Fruit fly (Drosophila melanogaster) whole organism, embryonic: ENCODE measurements around the gene CG31262.

Experiments
- Abd-B ChIP-seq: fragments of 200-800 bp; sonication (Bioruptor generic); optimal IDR thresholded peaks from 2 replicates; lab custom pipeline; 2018; ENCODE audit warnings: missing biosample characterization, mild to moderate bottlenecking, missing genetic modification characterization, moderate library complexity
- Adf1 ChIP-seq: fragments of 200-800 bp; sonication (Bioruptor generic); IDR thresholded peaks from 2 replicates; pipeline ENCODE4 v1.3.6; 2022; ENCODE audit warnings: missing biosample characterization, missing genetic modification characterization
- Asciz ChIP-seq: fragments of 200-800 bp; sonication (Bioruptor generic); optimal IDR thresholded peaks from 2 replicates; lab custom pipeline; 2017; ENCODE audit warnings: missing biosample characterization, mild to moderate bottlenecking, missing genetic modification characterization, missing genetic modification reagents
- CG11696 ChIP-seq: fragments of 200-800 bp; sonication (Bioruptor generic); IDR thresholded peaks from 2 replicates; pipeline ENCODE4 v1.3.6; 2022; ENCODE audit warnings: missing biosample characterization, missing genetic modification characterization
- CG12299 ChIP-seq: fragments of 200-800 bp; sonication (Bioruptor generic); optimal IDR thresholded peaks from 2 replicates; lab custom pipeline; 2018; ENCODE audit warnings: missing biosample characterization, mild to moderate bottlenecking, missing genetic modification characterization
- CG12769 ChIP-seq: fragments of 200-800 bp; sonication (Bioruptor generic); optimal IDR thresholded peaks from 2 replicates; lab custom pipeline; 2019; ENCODE audit warnings: missing biosample characterization, mild to moderate bottlenecking, missing genetic modification characterization, moderate library complexity
- CG1529 ChIP-seq: fragments of 200-800 bp; sonication (Bioruptor generic); optimal IDR thresholded peaks from 3 replicates; lab custom pipeline; 2018; ENCODE audit warnings: missing biosample characterization, missing genetic modification characterization
- CG15514 ChIP-seq: fragments of 200-800 bp; sonication (Bioruptor generic); optimal IDR thresholded peaks from 3 replicates; lab custom pipeline; 2017; ENCODE audit warnings: missing biosample characterization, missing genetic modification characterization, mild to moderate bottlenecking, moderate library complexity, missing genetic modification reagents
- CG18764 ChIP-seq: fragments of 200-800 bp; sonication (Bioruptor generic); optimal IDR thresholded peaks from 3 replicates; lab custom pipeline; 2016; ENCODE audit warnings: missing biosample characterization, missing genetic modification characterization
- CG2678 ChIP-seq: fragments of 200-800 bp; sonication (Bioruptor generic); optimal IDR thresholded peaks from 3 replicates; lab custom pipeline; 2019; ENCODE audit warnings: missing biosample characterization, mild to moderate bottlenecking, missing genetic modification characterization, moderate library complexity
- CG3281 ChIP-seq: fragments of 200-800 bp; sonication (Bioruptor generic); optimal IDR thresholded peaks from 3 replicates; lab custom pipeline; 2017; ENCODE audit warnings: missing biosample characterization, mild to moderate bottlenecking, missing genetic modification characterization
- CG33213 ChIP-seq: fragments of 200-800 bp; sonication (Bioruptor generic); optimal IDR thresholded peaks from 3 replicates; lab custom pipeline; 2016; ENCODE audit warnings: missing biosample characterization, missing genetic modification characterization
- CG3995 ChIP-seq: fragments of 200-800 bp; sonication (Bioruptor generic); optimal IDR thresholded peaks from 3 replicates; lab custom pipeline; 2016; ENCODE audit warnings: missing biosample characterization, missing genetic modification characterization
- CG4282 ChIP-seq: fragments of 200-800 bp; sonication (Bioruptor generic); optimal IDR thresholded peaks from 2 replicates; lab custom pipeline; 2016; ENCODE audit warnings: missing biosample characterization, missing genetic modification characterization
- CG4707 ChIP-seq: fragments of 200-800 bp; sonication (Bioruptor generic); optimal IDR thresholded peaks from 2 replicates; lab custom pipeline; 2018; ENCODE audit warnings: missing biosample characterization, mild to moderate bottlenecking, missing genetic modification characterization, moderate library complexity
- CG6254 ChIP-seq: fragments of 200-800 bp; sonication (Bioruptor generic); optimal IDR thresholded peaks from 3 replicates; lab custom pipeline; 2017; ENCODE audit warnings: mild to moderate bottlenecking, missing biosample characterization, missing genetic modification reagents, missing genetic modification characterization
- CG6689 ChIP-seq: fragments of 200-800 bp; sonication (Bioruptor generic); IDR thresholded peaks from 2 replicates; pipeline ENCODE4 v1.3.6; 2022; ENCODE audit warnings: missing biosample characterization, missing genetic modification characterization
- CG7839 ChIP-seq: fragments of 200-800 bp; sonication (Bioruptor generic); optimal IDR thresholded peaks from 3 replicates; lab custom pipeline; 2018; ENCODE audit warnings: missing biosample characterization, mild to moderate bottlenecking, missing genetic modification characterization, moderate library complexity
- CG9932 ChIP-seq: fragments of 200-800 bp; sonication (Bioruptor generic); IDR thresholded peaks from 2 replicates; pipeline ENCODE4 v1.3.6; 2022; ENCODE audit warnings: missing biosample characterization, missing genetic modification characterization
- CoRest ChIP-seq: fragments of 200-800 bp; sonication (Bioruptor generic); optimal IDR thresholded peaks from 3 replicates; lab custom pipeline; 2018; ENCODE audit warnings: missing biosample characterization, mild to moderate bottlenecking, missing genetic modification characterization, moderate library complexity
- Dp ChIP-seq: fragments of 200-800 bp; sonication (Bioruptor generic); optimal IDR thresholded peaks from 2 replicates; lab custom pipeline; 2018; ENCODE audit warnings: missing biosample characterization, mild to moderate bottlenecking, missing genetic modification characterization, moderate library complexity
- E2f2 ChIP-seq: fragments of 200-800 bp; sonication (Bioruptor generic); IDR thresholded peaks from 2 replicates; pipeline ENCODE4 v1.3.6; 2022; ENCODE audit warnings: missing biosample characterization, missing genetic modification characterization
- Fer1 ChIP-seq: fragments of 200-800 bp; sonication (Bioruptor generic); optimal IDR thresholded peaks from 2 replicates; lab custom pipeline; 2017; ENCODE audit warnings: missing biosample characterization, mild to moderate bottlenecking, missing genetic modification characterization
- Lhr ChIP-seq: fragments of 200-800 bp; sonication (Bioruptor generic); optimal IDR thresholded peaks from 3 replicates; lab custom pipeline; 2017; ENCODE audit warnings: mild to moderate bottlenecking, missing biosample characterization, missing genetic modification reagents, missing genetic modification characterization
- Meics ChIP-seq: fragments of 200-800 bp; sonication (Bioruptor generic); optimal IDR thresholded peaks from 2 replicates; lab custom pipeline; 2017; ENCODE audit warnings: missing biosample characterization, mild to moderate bottlenecking, missing genetic modification characterization
- TFAM ChIP-seq: fragments of 200-800 bp; sonication (Bioruptor generic); optimal IDR thresholded peaks from 2 replicates; lab custom pipeline; 2017; ENCODE audit warnings: missing biosample characterization, missing genetic modification characterization, inconsistent platforms
- Tbp ChIP-seq: fragments of >200 bp; optimal IDR thresholded peaks from 2 replicates; lab custom pipeline; 2018; ENCODE audit warnings: missing biosample characterization, missing genetic modification characterization
- Trl ChIP-seq, 3 experiments: fragments of >200 bp in 2 of 3; fragments of 200-800 bp in 1 of 3; sonication (Bioruptor generic) in 1 of 3; optimal IDR thresholded peaks; 2 replicates in 1 of 3; 3 replicates in 2 of 3; lab custom pipeline; 2016 to 2017; ENCODE audit warnings: missing biosample characterization in 1 of 3, missing genetic modification characterization in 1 of 3
- ab ChIP-seq: fragments of 200-800 bp; sonication (Bioruptor generic); optimal IDR thresholded peaks from 2 replicates; lab custom pipeline; 2016; ENCODE audit warnings: missing biosample characterization, missing genetic modification characterization
- ara ChIP-seq: fragments of 200-800 bp; sonication (Bioruptor generic); IDR thresholded peaks from 2 replicates; pipeline ENCODE4 v1.3.6; 2022; ENCODE audit warnings: missing biosample characterization, missing genetic modification characterization
- bcd ChIP-seq: fragments of 200-800 bp; sonication (Bioruptor generic); optimal IDR thresholded peaks from 2 replicates; lab custom pipeline; 2017; ENCODE audit warnings: missing biosample characterization, mild to moderate bottlenecking, missing genetic modification characterization
- bigmax ChIP-seq: fragments of 200-800 bp; sonication (Bioruptor generic); optimal IDR thresholded peaks from 2 replicates; lab custom pipeline; 2018; ENCODE audit warnings: missing biosample characterization, mild to moderate bottlenecking, missing genetic modification characterization
- croc ChIP-seq: fragments of 200-800 bp; sonication (Bioruptor generic); conservative IDR thresholded peaks from 3 replicates; pipeline ENCODE4 v1.3.6; 2022; ENCODE audit warnings: missing biosample characterization, missing genetic modification characterization
- dmrt99B ChIP-seq: fragments of 200-800 bp; sonication (Bioruptor generic); optimal IDR thresholded peaks from 2 replicates; lab custom pipeline; 2018; ENCODE audit warnings: missing biosample characterization, mild to moderate bottlenecking, missing genetic modification characterization, moderate library complexity
- esg ChIP-seq: fragments of 200-800 bp; sonication (Bioruptor generic); conservative IDR thresholded peaks from 2 replicates; pipeline ENCODE4 v1.3.6; 2022; ENCODE audit warnings: missing biosample characterization, missing genetic modification characterization
- fu2 ChIP-seq: fragments of 200-800 bp; sonication (Bioruptor generic); optimal IDR thresholded peaks from 2 replicates; lab custom pipeline; 2016; ENCODE audit warnings: missing biosample characterization, missing genetic modification characterization
- gce ChIP-seq: fragments of 200-800 bp; sonication (Bioruptor generic); IDR thresholded peaks from 3 replicates; pipeline ENCODE4 v1.3.6; 2022; ENCODE audit warnings: missing biosample characterization, missing genetic modification characterization
- gro ChIP-seq: fragments of 200-800 bp; sonication (Bioruptor generic); optimal IDR thresholded peaks from 2 replicates; lab custom pipeline; 2016; ENCODE audit warnings: missing biosample characterization, missing genetic modification characterization
- gsb-n ChIP-seq: fragments of 200-800 bp; sonication (Bioruptor generic); optimal IDR thresholded peaks from 3 replicates; lab custom pipeline; 2018; ENCODE audit warnings: missing biosample characterization, mild to moderate bottlenecking, missing genetic modification characterization
- psq ChIP-seq: fragments of 200-800 bp; sonication (Bioruptor generic); optimal IDR thresholded peaks from 2 replicates; lab custom pipeline; 2017; ENCODE audit warnings: missing biosample characterization, missing genetic modification characterization
- ranshi ChIP-seq: fragments of 200-800 bp; sonication (Bioruptor generic); IDR thresholded peaks from 2 replicates; pipeline ENCODE4 v1.3.6; 2022; ENCODE audit warnings: missing biosample characterization, missing genetic modification characterization
- rib ChIP-seq: fragments of 200-800 bp; sonication (Bioruptor generic); IDR thresholded peaks from 2 replicates; pipeline ENCODE4 v1.3.6; 2022; ENCODE audit warnings: missing biosample characterization, missing genetic modification characterization
- sd ChIP-seq: fragments of 200-800 bp; sonication (Bioruptor generic); optimal IDR thresholded peaks from 3 replicates; lab custom pipeline; 2018; ENCODE audit warnings: missing biosample characterization, mild to moderate bottlenecking, missing genetic modification characterization, moderate library complexity
- sima ChIP-seq: fragments of 200-800 bp; sonication (Bioruptor generic); optimal IDR thresholded peaks from 2 replicates; lab custom pipeline; 2016; ENCODE audit warnings: missing biosample characterization, missing genetic modification characterization
- slp2 ChIP-seq: fragments of 200-800 bp; sonication (Bioruptor generic); optimal IDR thresholded peaks from 2 replicates; lab custom pipeline; 2016; ENCODE audit warnings: missing biosample characterization, missing genetic modification characterization
- sna ChIP-seq: fragments of 200-800 bp; sonication (Bioruptor generic); IDR thresholded peaks from 2 replicates; pipeline ENCODE4 v1.3.6; 2022; ENCODE audit warnings: missing biosample characterization, missing genetic modification characterization; ENCODE audit not compliant: partially characterized antibody
- tin ChIP-seq: fragments of 200-800 bp; sonication (Bioruptor generic); optimal IDR thresholded peaks from 3 replicates; lab custom pipeline; 2016; ENCODE audit warnings: missing biosample characterization, missing genetic modification characterization
- trh ChIP-seq: fragments of 200-800 bp; sonication (Bioruptor generic); optimal IDR thresholded peaks from 2 replicates; lab custom pipeline; 2016; ENCODE audit warnings: missing biosample characterization, missing genetic modification characterization
- tx ChIP-seq: fragments of 200-800 bp; sonication (Bioruptor generic); optimal IDR thresholded peaks from 2 replicates; lab custom pipeline; 2016; ENCODE audit warnings: missing biosample characterization, missing genetic modification characterization
- unc-4 ChIP-seq: fragments of 200-800 bp; sonication (Bioruptor generic); IDR thresholded peaks from 2 replicates; pipeline ENCODE4 v1.3.6; 2022; ENCODE audit warnings: missing biosample characterization, missing genetic modification characterization; ENCODE audit not compliant: partially characterized antibody
- wdn ChIP-seq: fragments of 200-800 bp; sonication (Bioruptor generic); IDR thresholded peaks from 2 replicates; pipeline ENCODE4 v1.3.6; 2022; ENCODE audit warnings: missing biosample characterization, missing genetic modification characterization
- yki ChIP-seq: fragments of >200 bp; optimal IDR thresholded peaks from 3 replicates; lab custom pipeline; 2018

Gene CG31262

DNA sequence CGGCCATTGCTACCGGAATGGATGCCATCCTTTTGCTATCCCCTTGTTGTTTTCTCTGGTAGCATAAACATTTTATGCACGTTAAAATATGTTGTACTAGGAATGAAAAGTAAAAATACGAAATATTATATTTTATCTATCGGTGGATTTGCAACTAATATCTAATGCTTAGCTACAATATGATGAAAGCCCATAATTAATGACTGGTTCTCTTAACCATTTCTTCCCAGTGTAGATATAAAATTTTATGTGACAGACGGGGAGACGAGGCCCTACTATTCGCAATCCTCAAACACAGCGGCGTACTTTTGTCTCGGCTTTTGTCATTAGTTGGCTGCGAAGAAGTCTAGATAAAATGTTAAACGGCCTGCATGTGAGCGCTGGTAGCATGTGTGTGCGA lies 14.1 kb upstream of the CG31262 start (continued):
- TF ChIP-seq CG18764 (GFP tag; lab: Kevin White, UChicago): no peak
- TF ChIP-seq TFAM: no peak
- TF ChIP-seq croc: no peak
- TF ChIP-seq Asciz (GFP tag; lab: Kevin White, UChicago): no peak
- peak; percentile 36 for TF ChIP-seq dmrt99B (tag; lab: Kevin White, UChicago)
- no peak for TF ChIP-seq gro (GFP tag; lab: Kevin White, UChicago)
- TF ChIP-seq sna (GFP tag; lab: Robert Waterston, UW): no peak
- TF ChIP-seq Fer1 (GFP tag; lab: Kevin White, UChicago): no peak
- TF ChIP-seq esg (GFP tag; lab: Robert Waterston, UW): no peak; the same call in 1 of the 2 replicates
- TF ChIP-seq wdn (GFP tag; lab: Robert Waterston, UW): no peak
- no peak for TF ChIP-seq unc-4
- no peak for TF ChIP-seq Tbp (GFP tag; lab: Kevin White, UChicago)
- peak; percentile 26 for TF ChIP-seq CG7839 (tag; lab: Kevin White, UChicago)
- no peak for TF ChIP-seq gsb-n (tag; lab: Kevin White, UChicago)
- no peak for TF ChIP-seq fu2 (GFP tag; lab: Kevin White, UChicago)
- TF ChIP-seq bcd (GFP tag; lab: Kevin White, UChicago): peak; percentile 0
- no peak for TF ChIP-seq gce
- TF ChIP-seq yki (lab: Kevin White, UChicago): no peak
- no peak for TF ChIP-seq E2f2 (GFP tag; lab: Robert Waterston, UW)
- TF ChIP-seq CG1529 (GFP tag; lab: Kevin White, UChicago): no peak
- TF ChIP-seq sd: no peak
- peak; percentile 2 for TF ChIP-seq CG15514 (GFP tag; lab: Kevin White, UChicago)
- TF ChIP-seq CG4707 (GFP tag; lab: Kevin White, UChicago): no peak
- peak; percentile 51 for TF ChIP-seq CG2678 (tag; lab: Kevin White, UChicago)
- no peak for TF ChIP-seq Adf1 (GFP tag; lab: Robert Waterston, UW)
- TF ChIP-seq CG3995 (GFP tag; lab: Kevin White, UChicago): no peak
- TF ChIP-seq CG3281 (GFP tag; lab: Kevin White, UChicago): peak; percentile 30
- TF ChIP-seq tx (GFP tag; lab: Kevin White, UChicago): no peak
- TF ChIP-seq Trl (optimal IDR thresholded peaks at IDR 0.05; lab: Kevin White, UChicago): no peak
- no peak for TF ChIP-seq Trl (GFP tag; optimal IDR thresholded peaks at IDR 0.05; lab: Kevin White, UChicago)
- TF ChIP-seq CG33213 (GFP tag; lab: Kevin White, UChicago): no peak
- peak; percentile 14 for TF ChIP-seq CG12769 (tag; lab: Kevin White, UChicago)
- TF ChIP-seq trh: no peak
- no peak for TF ChIP-seq CG6689
- TF ChIP-seq Meics (GFP tag; lab: Kevin White, UChicago): peak; percentile 18
- no peak for TF ChIP-seq slp2
- TF ChIP-seq CoRest (tag; lab: Kevin White, UChicago): peak; percentile 17
- no peak for TF ChIP-seq CG11696 (GFP tag; lab: Robert Waterston, UW)
- TF ChIP-seq CG9932 (GFP tag; lab: Robert Waterston, UW): peak; percentile 33; the same call in 1 of the 2 replicates
- no peak for TF ChIP-seq ranshi (GFP tag; lab: Robert Waterston, UW)
- TF ChIP-seq Lhr (GFP tag; lab: Kevin White, UChicago): no peak
- no peak for TF ChIP-seq CG12299 (tag; lab: Kevin White, UChicago)
- TF ChIP-seq rib (GFP tag; lab: Robert Waterston, UW): no peak
- no peak for TF ChIP-seq sima (GFP tag; lab: Kevin White, UChicago)
- no peak for TF ChIP-seq CG4282
- TF ChIP-seq ara (GFP tag; lab: Robert Waterston, UW): no peak
- no peak for TF ChIP-seq Dp (GFP tag; lab: Kevin White, UChicago)
- no peak for TF ChIP-seq tin (GFP tag; lab: Kevin White, UChicago)
- TF ChIP-seq ab (GFP tag; lab: Kevin White, UChicago): no peak
- TF ChIP-seq bigmax: no peak
- TF ChIP-seq CG6254 (GFP tag; lab: Kevin White, UChicago): no peak
- TF ChIP-seq Abd-B (GFP tag; lab: Kevin White, UChicago): no peak
- TF ChIP-seq psq (GFP tag; lab: Kevin White, UChicago): no peak
